Fruit fly (Drosophila melanogaster) whole organism, embryonic: ENCODE data around the gene CG7685.

Experiments
- Adf1 ChIP-seq: fragments of 200-800 bp; sonication (Bioruptor generic); IDR thresholded peaks from 2 replicates; pipeline ENCODE4 v1.3.6; 2022; ENCODE audit warnings: missing biosample characterization, missing genetic modification characterization
- Asciz ChIP-seq: fragments of 200-800 bp; sonication (Bioruptor generic); optimal IDR thresholded peaks from 2 replicates; lab custom pipeline; 2017; ENCODE audit warnings: missing biosample characterization, mild to moderate bottlenecking, missing genetic modification characterization, missing genetic modification reagents
- CG11695 ChIP-seq: fragments of 200-800 bp; sonication (Bioruptor generic); IDR thresholded peaks from 3 replicates; pipeline ENCODE4 v1.3.6; 2022; ENCODE audit warnings: missing biosample characterization, missing genetic modification characterization
- CG15073 ChIP-seq: fragments of 200-800 bp; sonication (Bioruptor generic); optimal IDR thresholded peaks from 2 replicates; lab custom pipeline; 2016; ENCODE audit warnings: missing biosample characterization, missing genetic modification characterization
- CG15514 ChIP-seq: fragments of 200-800 bp; sonication (Bioruptor generic); optimal IDR thresholded peaks from 3 replicates; lab custom pipeline; 2017; ENCODE audit warnings: missing biosample characterization, missing genetic modification characterization, mild to moderate bottlenecking, moderate library complexity, missing genetic modification reagents
- CG15601 ChIP-seq: fragments of 200-800 bp; sonication (Bioruptor generic); optimal IDR thresholded peaks from 3 replicates; lab custom pipeline; 2019; ENCODE audit warnings: missing biosample characterization, mild to moderate bottlenecking, missing genetic modification characterization, moderate library complexity
- CG1603 ChIP-seq: fragments of 200-800 bp; sonication (Bioruptor generic); optimal IDR thresholded peaks from 2 replicates; lab custom pipeline; 2019; ENCODE audit warnings: missing biosample characterization, mild to moderate bottlenecking, missing genetic modification characterization, moderate library complexity
- CG17612 ChIP-seq: fragments of 200-800 bp; sonication (Bioruptor generic); IDR thresholded peaks from 2 replicates; pipeline ENCODE4 v1.3.6; 2022; ENCODE audit warnings: missing biosample characterization, missing genetic modification characterization
- CG17912 ChIP-seq: fragments of 200-800 bp; sonication (Bioruptor generic); optimal IDR thresholded peaks from 2 replicates; lab custom pipeline; 2018; ENCODE audit warnings: missing biosample characterization, mild to moderate bottlenecking, missing genetic modification characterization
- CG3281 ChIP-seq: fragments of 200-800 bp; sonication (Bioruptor generic); optimal IDR thresholded peaks from 3 replicates; lab custom pipeline; 2017; ENCODE audit warnings: missing biosample characterization, mild to moderate bottlenecking, missing genetic modification characterization
- CG34376 ChIP-seq: fragments of 200-800 bp; sonication (Bioruptor generic); optimal IDR thresholded peaks from 2 replicates; lab custom pipeline; 2018; ENCODE audit warnings: missing biosample characterization, mild to moderate bottlenecking, missing genetic modification characterization
- CG3995 ChIP-seq: fragments of 200-800 bp; sonication (Bioruptor generic); optimal IDR thresholded peaks from 3 replicates; lab custom pipeline; 2016; ENCODE audit warnings: missing biosample characterization, missing genetic modification characterization
- CG43689 ChIP-seq: fragments of 200-800 bp; sonication (Bioruptor generic); IDR thresholded peaks from 2 replicates; pipeline ENCODE4 v1.3.6; 2022; ENCODE audit warnings: missing biosample characterization, missing genetic modification characterization
- CG5953 ChIP-seq: fragments of 200-800 bp; sonication (Bioruptor generic); IDR thresholded peaks from 2 replicates; pipeline ENCODE4 v1.3.6; 2022; ENCODE audit warnings: missing biosample characterization, missing genetic modification characterization
- CG6683 ChIP-seq: fragments of 200-800 bp; sonication (Bioruptor generic); optimal IDR thresholded peaks from 2 replicates; lab custom pipeline; 2017; ENCODE audit warnings: missing biosample characterization, mild to moderate bottlenecking, missing genetic modification characterization, missing genetic modification reagents
- CG6689 ChIP-seq: fragments of 200-800 bp; sonication (Bioruptor generic); IDR thresholded peaks from 2 replicates; pipeline ENCODE4 v1.3.6; 2022; ENCODE audit warnings: missing biosample characterization, missing genetic modification characterization
- CG8765 ChIP-seq: fragments of 200-800 bp; sonication (Bioruptor generic); IDR thresholded peaks from 2 replicates; pipeline ENCODE4 v1.3.6; 2022; ENCODE audit warnings: missing biosample characterization, missing genetic modification characterization
- D19B ChIP-seq: fragments of 200-800 bp; sonication (Bioruptor generic); optimal IDR thresholded peaks from 2 replicates; lab custom pipeline; 2017; ENCODE audit warnings: missing biosample characterization, mild to moderate bottlenecking, missing genetic modification characterization
- Dip2 ChIP-seq: fragments of 200-800 bp; sonication (Bioruptor generic); IDR thresholded peaks from 2 replicates; pipeline ENCODE4 v1.3.6; 2022; ENCODE audit warnings: missing biosample characterization, missing genetic modification characterization
- Hey ChIP-seq: fragments of 200-800 bp; sonication (Bioruptor generic); optimal IDR thresholded peaks from 3 replicates; lab custom pipeline; 2018; ENCODE audit warnings: missing biosample characterization, mild to moderate bottlenecking, missing genetic modification characterization
- Hr51 ChIP-seq, 2 experiments: fragments of 200-800 bp; sonication (Bioruptor generic); optimal IDR thresholded peaks; 2 replicates in 1 of 2; 3 replicates in 1 of 2; lab custom pipeline; 2016 to 2018; ENCODE audit warnings: missing biosample characterization in 2 of 2, missing genetic modification characterization in 2 of 2, mild to moderate bottlenecking in 1 of 2, moderate library complexity in 1 of 2
- Lpt ChIP-seq: fragments of >200 bp; optimal IDR thresholded peaks from 2 replicates; lab custom pipeline; 2018; ENCODE audit warnings: missing biosample characterization, missing genetic modification characterization
- Nf-YC ChIP-seq: fragments of 200-800 bp; optimal IDR thresholded peaks from 3 replicates; lab custom pipeline; 2019; ENCODE audit warnings: missing biosample characterization, mild to moderate bottlenecking, missing genetic modification characterization, moderate library complexity
- Optix ChIP-seq: fragments of 200-800 bp; sonication (Bioruptor generic); IDR thresholded peaks from 3 replicates; pipeline ENCODE4 v1.3.6; 2022; ENCODE audit warnings: missing biosample characterization, missing genetic modification characterization
- Scr ChIP-seq: fragments of 200-800 bp; sonication (Bioruptor generic); IDR thresholded peaks from 2 replicates; pipeline ENCODE4 v1.3.6; 2022; ENCODE audit warnings: missing biosample characterization, missing genetic modification characterization; ENCODE audit not compliant: partially characterized antibody
- Six4 ChIP-seq: fragments of 200-800 bp; sonication (Bioruptor generic); optimal IDR thresholded peaks from 2 replicates; lab custom pipeline; 2016; ENCODE audit warnings: missing biosample characterization, missing genetic modification characterization
- Spps ChIP-seq: fragments of 200-800 bp; sonication (Bioruptor generic); optimal IDR thresholded peaks from 2 replicates; lab custom pipeline; 2018; ENCODE audit warnings: missing biosample characterization, mild to moderate bottlenecking, missing genetic modification characterization
- Sry-β ChIP-seq: fragments of 200-800 bp; sonication (Bioruptor generic); optimal IDR thresholded peaks from 2 replicates; lab custom pipeline; 2018; ENCODE audit warnings: missing biosample characterization, mild to moderate bottlenecking, missing genetic modification characterization, moderate library complexity
- aop ChIP-seq: fragments of 200-800 bp; sonication (Bioruptor generic); IDR thresholded peaks from 2 replicates; pipeline ENCODE4 v1.3.6; 2022; ENCODE audit warnings: missing biosample characterization, missing genetic modification characterization
- cato ChIP-seq: fragments of 200-800 bp; sonication (Bioruptor generic); optimal IDR thresholded peaks from 2 replicates; lab custom pipeline; 2016; ENCODE audit warnings: missing biosample characterization, missing genetic modification characterization, borderline replicate concordance
- chinmo ChIP-seq: fragments of 200-800 bp; sonication (Bioruptor generic); IDR thresholded peaks from 4 replicates; pipeline ENCODE4 v1.3.6; 2022; ENCODE audit warnings: missing biosample characterization, missing genetic modification characterization; ENCODE audit not compliant: partially characterized antibody
- dimm ChIP-seq: fragments of 200-800 bp; sonication (Bioruptor generic); IDR thresholded peaks from 2 replicates; pipeline ENCODE4 v1.3.6; 2022; ENCODE audit warnings: missing biosample characterization, missing genetic modification characterization
- exex ChIP-seq: fragments of 200-800 bp; sonication (Bioruptor generic); optimal IDR thresholded peaks from 4 replicates; lab custom pipeline; 2018; ENCODE audit warnings: missing biosample characterization, mild to moderate bottlenecking, missing genetic modification characterization, moderate library complexity
- gem ChIP-seq: fragments of 200-800 bp; sonication (Bioruptor generic); optimal IDR thresholded peaks from 2 replicates; lab custom pipeline; 2019; ENCODE audit warnings: missing biosample characterization, mild to moderate bottlenecking, missing genetic modification characterization, moderate library complexity
- gro ChIP-seq: fragments of 200-800 bp; sonication (Bioruptor generic); optimal IDR thresholded peaks from 2 replicates; lab custom pipeline; 2016; ENCODE audit warnings: missing biosample characterization, missing genetic modification characterization
- gsb-n ChIP-seq: fragments of 200-800 bp; sonication (Bioruptor generic); optimal IDR thresholded peaks from 3 replicates; lab custom pipeline; 2018; ENCODE audit warnings: missing biosample characterization, mild to moderate bottlenecking, missing genetic modification characterization
- lbe ChIP-seq: fragments of 200-800 bp; sonication (Bioruptor generic); optimal IDR thresholded peaks from 2 replicates; lab custom pipeline; 2016; ENCODE audit warnings: missing biosample characterization, mild to moderate bottlenecking, missing genetic modification characterization
- lov ChIP-seq, 2 experiments: fragments of 200-800 bp in 1 of 2; fragments of >200 bp in 1 of 2; sonication (Bioruptor generic) in 1 of 2; IDR thresholded peaks in 1 of 2; optimal IDR thresholded peaks in 1 of 2; 2 replicates in 1 of 2; 3 replicates in 1 of 2; pipeline versions ENCODE4 v1.3.6 to Lab custom; 2017 to 2022; ENCODE audit warnings: missing biosample characterization in 1 of 2, missing genetic modification characterization in 1 of 2
- maf-S ChIP-seq: fragments of 200-800 bp; sonication (Bioruptor generic); optimal IDR thresholded peaks from 2 replicates; lab custom pipeline; 2016; ENCODE audit warnings: missing biosample characterization, missing genetic modification characterization
- mld ChIP-seq: fragments of 200-800 bp; sonication (Bioruptor generic); IDR thresholded peaks from 3 replicates; pipeline ENCODE4 v1.3.6; 2022; ENCODE audit warnings: missing biosample characterization, missing genetic modification characterization; ENCODE audit not compliant: partially characterized antibody
- p53 ChIP-seq: fragments of 200-800 bp; sonication (Bioruptor generic); optimal IDR thresholded peaks from 2 replicates; lab custom pipeline; 2016; ENCODE audit warnings: missing biosample characterization, missing genetic modification characterization
- salm ChIP-seq: fragments of 200-800 bp; sonication (Bioruptor generic); optimal IDR thresholded peaks from 2 replicates; lab custom pipeline; 2018; ENCODE audit warnings: missing biosample characterization, mild to moderate bottlenecking, missing genetic modification characterization
- seq ChIP-seq: fragments of 200-800 bp; sonication (Bioruptor generic); IDR thresholded peaks from 2 replicates; pipeline ENCODE4 v1.3.6; 2022; ENCODE audit warnings: missing biosample characterization, missing genetic modification characterization
- shn ChIP-seq: fragments of 200-800 bp; sonication (Bioruptor generic); optimal IDR thresholded peaks from 3 replicates; lab custom pipeline; 2016; ENCODE audit warnings: missing biosample characterization, missing genetic modification characterization
- sima ChIP-seq: fragments of 200-800 bp; sonication (Bioruptor generic); optimal IDR thresholded peaks from 2 replicates; lab custom pipeline; 2016; ENCODE audit warnings: missing biosample characterization, missing genetic modification characterization
- sisA ChIP-seq: fragments of 200-800 bp; sonication (Bioruptor generic); IDR thresholded peaks from 2 replicates; pipeline ENCODE4 v1.3.6; 2022; ENCODE audit warnings: missing biosample characterization, missing genetic modification characterization
- sqz ChIP-seq: fragments of 200-800 bp; sonication (Bioruptor generic); optimal IDR thresholded peaks from 3 replicates; lab custom pipeline; 2018; ENCODE audit warnings: missing biosample characterization, mild to moderate bottlenecking, missing genetic modification characterization
- sr ChIP-seq: fragments of 200-800 bp; sonication (Bioruptor generic); IDR thresholded peaks from 3 replicates; pipeline ENCODE4 v1.3.6; 2022; ENCODE audit warnings: missing biosample characterization, missing genetic modification characterization
- sug ChIP-seq: fragments of 200-800 bp; optimal IDR thresholded peaks from 2 replicates; lab custom pipeline; 2019; ENCODE audit warnings: missing biosample characterization, mild to moderate bottlenecking, missing genetic modification characterization, moderate library complexity

CG7685 gene

dm6 chr3R:18448059-18448979 lies 43.6 kb downstream of the CG7685 start (continued):
- TF ChIP-seq Dip2 (GFP tag; lab: Robert Waterston, UW) (no peak), Scr (GFP tag; lab: Robert Waterston, UW) (no peak), lbe (GFP tag; lab: Kevin White, UChicago) (peak; percentile 80), Six4 (GFP tag; lab: Kevin White, UChicago) (no peak), cato (GFP tag; lab: Kevin White, UChicago) (no peak), Sry-β (GFP tag; lab: Kevin White, UChicago) (no peak), maf-S (peak; percentile 34), Asciz (no peak), CG15601 (tag; lab: Kevin White, UChicago) (no peak), CG3281 (peak; percentile 65), CG1603 (tag; lab: Kevin White, UChicago) (no peak), D19B (GFP tag; lab: Kevin White, UChicago) (peak; percentile 73), Lpt (GFP tag; lab: Kevin White, UChicago) (no peak), CG6683 (GFP tag; lab: Kevin White, UChicago) (no peak), mld (GFP tag; lab: Robert Waterston, UW) (no peak), CG8765 (GFP tag; lab: Robert Waterston, UW) (peak; percentile 26; the same call in 1 of the 2 replicates), Optix (no peak), Spps (tag; lab: Kevin White, UChicago) (no peak), seq (GFP tag; lab: Robert Waterston, UW) (no peak), shn (GFP tag; lab: Kevin White, UChicago) (peak; percentile 13), chinmo (GFP tag; lab: Robert Waterston, UW) (no peak), sr (no peak), sisA (no peak), Adf1 (GFP tag; lab: Robert Waterston, UW) (peak; percentile 89), sima (GFP tag; lab: Kevin White, UChicago) (no peak), CG15073 (GFP tag; lab: Kevin White, UChicago) (no peak), CG11695 (no peak), CG5953 (GFP tag; lab: Robert Waterston, UW) (no peak), CG6689 (no peak), gsb-n (tag; lab: Kevin White, UChicago) (no peak), sqz (GFP tag; lab: Kevin White, UChicago) (no peak), aop (GFP tag; lab: Robert Waterston, UW) (no peak), salm (no peak), CG43689 (GFP tag; lab: Robert Waterston, UW) (no peak), gem (tag; lab: Kevin White, UChicago) (peak; percentile 52), exex (tag; lab: Kevin White, UChicago) (no peak), CG17912 (GFP tag; lab: Kevin White, UChicago) (no peak), Hr51 (GFP tag; optimal IDR thresholded peaks at IDR 0.05; lab: Kevin White, UChicago) (no peak), Nf-YC (tag; lab: Kevin White, UChicago) (no peak), dimm (GFP tag; lab: Robert Waterston, UW) (no peak), CG17612 (GFP tag; lab: Robert Waterston, UW) (no peak), gro (GFP tag; lab: Kevin White, UChicago) (peak; percentile 51), CG34376 (GFP tag; lab: Kevin White, UChicago) (no peak), sug (tag; lab: Kevin White, UChicago) (no peak), CG3995 (GFP tag; lab: Kevin White, UChicago) (peak; percentile 41), Hey (tag; lab: Kevin White, UChicago) (no peak), lov (optimal IDR thresholded peaks at IDR 0.05; lab: Kevin White, UChicago) (no peak), lov (GFP tag; IDR thresholded peaks at IDR 0.05; lab: Robert Waterston, UW) (no peak), CG15514 (GFP tag; lab: Kevin White, UChicago) (no peak), p53 (GFP tag; lab: Kevin White, UChicago) (no peak)
